Fruit fly (Drosophila melanogaster) whole organism, embryonic: ENCODE measurements around the gene Klp10A.
A peak's percentile ranks its signal among the peaks of the same experiment; 100 is the strongest.

Source experiments
- Antp ChIP-seq: fragments of 200-800 bp; sonication (Bioruptor generic); optimal IDR thresholded peaks from 3 replicates; lab custom pipeline; 2016; ENCODE audit warnings: missing biosample characterization, missing genetic modification characterization
- Atf6 ChIP-seq: fragments of 200-800 bp; sonication (Bioruptor generic); IDR thresholded peaks from 2 replicates; pipeline ENCODE4 v1.3.6; 2022; ENCODE audit warnings: missing biosample characterization, missing genetic modification characterization
- B-H1 ChIP-seq: fragments of 200-800 bp; sonication (Bioruptor generic); IDR thresholded peaks from 3 replicates; pipeline ENCODE4 v1.3.6; 2022; ENCODE audit warnings: missing biosample characterization, missing genetic modification characterization
- CG10321 ChIP-seq: fragments of 200-800 bp; sonication (Bioruptor generic); IDR thresholded peaks from 2 replicates; pipeline ENCODE4 v1.3.6; 2022; ENCODE audit warnings: missing biosample characterization, missing genetic modification characterization
- CG11398 ChIP-seq: fragments of 200-800 bp; sonication (Bioruptor generic); optimal IDR thresholded peaks from 2 replicates; lab custom pipeline; 2016; ENCODE audit warnings: missing biosample characterization, missing genetic modification characterization
- CG14860 ChIP-seq: fragments of 200-800 bp; sonication (Bioruptor generic); IDR thresholded peaks from 3 replicates; pipeline ENCODE4 v1.3.6; 2022; ENCODE audit warnings: missing biosample characterization, missing genetic modification characterization; ENCODE audit not compliant: partially characterized antibody
- CG1603 ChIP-seq: fragments of 200-800 bp; sonication (Bioruptor generic); optimal IDR thresholded peaks from 2 replicates; lab custom pipeline; 2019; ENCODE audit warnings: missing biosample characterization, mild to moderate bottlenecking, missing genetic modification characterization, moderate library complexity
- CG17568 ChIP-seq: fragments of 200-800 bp; sonication (Bioruptor generic); optimal IDR thresholded peaks from 2 replicates; lab custom pipeline; 2018; ENCODE audit warnings: missing biosample characterization, mild to moderate bottlenecking, missing genetic modification characterization, moderate library complexity
- CG18599 ChIP-seq: fragments of 200-800 bp; sonication (Bioruptor generic); optimal IDR thresholded peaks from 3 replicates; lab custom pipeline; 2017; ENCODE audit warnings: missing biosample characterization, missing genetic modification characterization, mild to moderate bottlenecking, moderate library complexity, missing genetic modification reagents
- CG2202 ChIP-seq: fragments of 200-800 bp; sonication (Bioruptor generic); optimal IDR thresholded peaks from 2 replicates; lab custom pipeline; 2018; ENCODE audit warnings: missing biosample characterization, mild to moderate bottlenecking, missing genetic modification characterization
- CG3065 ChIP-seq: fragments of 200-800 bp; sonication (Bioruptor generic); optimal IDR thresholded peaks from 2 replicates; lab custom pipeline; 2016; ENCODE audit warnings: missing biosample characterization, missing genetic modification characterization
- CG5180 ChIP-seq: fragments of 200-800 bp; sonication (Bioruptor generic); optimal IDR thresholded peaks from 3 replicates; lab custom pipeline; 2017; ENCODE audit warnings: missing biosample characterization, missing genetic modification characterization, mild to moderate bottlenecking, moderate library complexity, missing genetic modification reagents
- CG6272 ChIP-seq: fragments of 200-800 bp; sonication (Bioruptor generic); IDR thresholded peaks from 2 replicates; pipeline ENCODE4 v1.3.6; 2022; ENCODE audit warnings: missing biosample characterization, missing genetic modification characterization
- CG8478 ChIP-seq: fragments of >200 bp; optimal IDR thresholded peaks from 2 replicates; lab custom pipeline; 2018
- CHES-1-like ChIP-seq: fragments of 200-800 bp; sonication (Bioruptor generic); optimal IDR thresholded peaks from 2 replicates; lab custom pipeline; 2016; ENCODE audit warnings: missing biosample characterization, missing genetic modification characterization
- CoRest ChIP-seq: fragments of 200-800 bp; sonication (Bioruptor generic); optimal IDR thresholded peaks from 3 replicates; lab custom pipeline; 2018; ENCODE audit warnings: missing biosample characterization, mild to moderate bottlenecking, missing genetic modification characterization, moderate library complexity
- E2f2 ChIP-seq: fragments of 200-800 bp; sonication (Bioruptor generic); IDR thresholded peaks from 2 replicates; pipeline ENCODE4 v1.3.6; 2022; ENCODE audit warnings: missing biosample characterization, missing genetic modification characterization
- ERR ChIP-seq: fragments of 200-800 bp; sonication (Bioruptor generic); optimal IDR thresholded peaks from 2 replicates; lab custom pipeline; 2016; ENCODE audit warnings: missing biosample characterization, missing genetic modification characterization
- HLHmδ ChIP-seq: fragments of 200-800 bp; sonication (Bioruptor generic); optimal IDR thresholded peaks from 2 replicates; lab custom pipeline; 2018; ENCODE audit warnings: missing biosample characterization, mild to moderate bottlenecking, missing genetic modification characterization, moderate library complexity
- HmgD ChIP-seq: fragments of 200-800 bp; sonication (Bioruptor generic); optimal IDR thresholded peaks from 3 replicates; lab custom pipeline; 2016; ENCODE audit warnings: missing biosample characterization, missing genetic modification characterization
- Hr39 ChIP-seq: fragments of >200 bp; optimal IDR thresholded peaks from 2 replicates; lab custom pipeline; 2017
- MBD-R2 ChIP-seq: fragments of 200-800 bp; sonication (Bioruptor generic); IDR thresholded peaks from 2 replicates; pipeline ENCODE4 v1.3.6; 2022; ENCODE audit warnings: missing biosample characterization, missing genetic modification characterization
- MESR4 ChIP-seq: fragments of 200-800 bp; sonication (Bioruptor generic); optimal IDR thresholded peaks from 2 replicates; lab custom pipeline; 2018; ENCODE audit warnings: missing biosample characterization, mild to moderate bottlenecking, missing genetic modification characterization, moderate library complexity
- Mrtf ChIP-seq: fragments of 200-800 bp; sonication (Bioruptor generic); IDR thresholded peaks from 3 replicates; pipeline ENCODE4 v1.3.6; 2022; ENCODE audit warnings: missing biosample characterization, missing genetic modification characterization
- Nf-YB ChIP-seq: fragments of 200-800 bp; sonication (Bioruptor generic); optimal IDR thresholded peaks from 3 replicates; lab custom pipeline; 2019; ENCODE audit warnings: missing biosample characterization, mild to moderate bottlenecking, missing genetic modification characterization, moderate library complexity
- Nf-YC ChIP-seq: fragments of 200-800 bp; optimal IDR thresholded peaks from 3 replicates; lab custom pipeline; 2019; ENCODE audit warnings: missing biosample characterization, mild to moderate bottlenecking, missing genetic modification characterization, moderate library complexity
- Oli ChIP-seq: fragments of 200-800 bp; sonication (Bioruptor generic); optimal IDR thresholded peaks from 2 replicates; lab custom pipeline; 2018; ENCODE audit warnings: missing biosample characterization, mild to moderate bottlenecking, missing genetic modification characterization, moderate library complexity
- Sox100B ChIP-seq: fragments of 200-800 bp; sonication (Bioruptor generic); optimal IDR thresholded peaks from 3 replicates; lab custom pipeline; 2018; ENCODE audit warnings: missing biosample characterization, mild to moderate bottlenecking, missing genetic modification characterization
- Spps ChIP-seq: fragments of 200-800 bp; sonication (Bioruptor generic); optimal IDR thresholded peaks from 2 replicates; lab custom pipeline; 2018; ENCODE audit warnings: missing biosample characterization, mild to moderate bottlenecking, missing genetic modification characterization
- Usf ChIP-seq: fragments of 200-800 bp; sonication (Bioruptor generic); optimal IDR thresholded peaks from 2 replicates; lab custom pipeline; 2017; ENCODE audit warnings: missing genotype, missing biosample characterization, missing genetic modification characterization
- Xbp1 ChIP-seq: fragments of 200-800 bp; sonication (Bioruptor generic); optimal IDR thresholded peaks from 3 replicates; lab custom pipeline; 2016; ENCODE audit warnings: missing biosample characterization, mild to moderate bottlenecking, missing genetic modification characterization
- chinmo ChIP-seq: fragments of 200-800 bp; sonication (Bioruptor generic); IDR thresholded peaks from 4 replicates; pipeline ENCODE4 v1.3.6; 2022; ENCODE audit warnings: missing biosample characterization, missing genetic modification characterization; ENCODE audit not compliant: partially characterized antibody
- crc ChIP-seq: fragments of 200-800 bp; sonication (Bioruptor generic); optimal IDR thresholded peaks from 2 replicates; lab custom pipeline; 2016; ENCODE audit warnings: missing biosample characterization, missing genetic modification characterization
- croc ChIP-seq: fragments of 200-800 bp; sonication (Bioruptor generic); conservative IDR thresholded peaks from 3 replicates; pipeline ENCODE4 v1.3.6; 2022; ENCODE audit warnings: missing biosample characterization, missing genetic modification characterization
- crp ChIP-seq, 2 experiments: fragments of 200-800 bp; sonication (Bioruptor generic); optimal IDR thresholded peaks; 2 replicates in 1 of 2; 3 replicates in 1 of 2; lab custom pipeline; 2017; ENCODE audit warnings: missing biosample characterization in 2 of 2, missing genetic modification characterization in 2 of 2, mild to moderate bottlenecking in 1 of 2, moderate library complexity in 1 of 2
- ems ChIP-seq: fragments of 200-800 bp; sonication (Bioruptor generic); optimal IDR thresholded peaks from 3 replicates; lab custom pipeline; 2016; ENCODE audit warnings: missing biosample characterization, missing genetic modification characterization
- eve ChIP-seq, 2 experiments: fragments of >200 bp; optimal IDR thresholded peaks; 2 replicates each; lab custom pipeline; 2017; ENCODE audit warnings: missing biosample characterization in 2 of 2, missing genetic modification characterization in 2 of 2
- fru ChIP-seq: fragments of >200 bp; optimal IDR thresholded peaks from 2 replicates; lab custom pipeline; 2017
- gce ChIP-seq: fragments of 200-800 bp; sonication (Bioruptor generic); IDR thresholded peaks from 3 replicates; pipeline ENCODE4 v1.3.6; 2022; ENCODE audit warnings: missing biosample characterization, missing genetic modification characterization
- grn ChIP-seq: fragments of 200-800 bp; sonication (Bioruptor generic); optimal IDR thresholded peaks from 3 replicates; lab custom pipeline; 2017; ENCODE audit warnings: missing biosample characterization, missing genetic modification characterization
- hb ChIP-seq: fragments of 200-800 bp; sonication (Bioruptor generic); IDR thresholded peaks from 3 replicates; pipeline ENCODE4 v1.3.6; 2022; ENCODE audit warnings: missing biosample characterization, missing genetic modification characterization; ENCODE audit not compliant: partially characterized antibody
- klu ChIP-seq: fragments of 200-800 bp; sonication (Bioruptor generic); IDR thresholded peaks from 2 replicates; pipeline ENCODE4 v1.3.6; 2022; ENCODE audit warnings: missing biosample characterization, missing genetic modification characterization
- lilli ChIP-seq: fragments of 200-800 bp; sonication (Bioruptor generic); optimal IDR thresholded peaks from 3 replicates; lab custom pipeline; 2016; ENCODE audit warnings: missing biosample characterization, missing genetic modification characterization
- lov ChIP-seq, 2 experiments: fragments of 200-800 bp in 1 of 2; fragments of >200 bp in 1 of 2; sonication (Bioruptor generic) in 1 of 2; IDR thresholded peaks in 1 of 2; optimal IDR thresholded peaks in 1 of 2; 2 replicates in 1 of 2; 3 replicates in 1 of 2; pipeline versions ENCODE4 v1.3.6 to Lab custom; 2017 to 2022; ENCODE audit warnings: missing biosample characterization in 1 of 2, missing genetic modification characterization in 1 of 2
- nau ChIP-seq: fragments of 200-800 bp; sonication (Bioruptor generic); optimal IDR thresholded peaks from 3 replicates; lab custom pipeline; 2017; ENCODE audit warnings: missing biosample characterization, mild to moderate bottlenecking, missing genetic modification characterization, missing genetic modification reagents
- odd ChIP-seq: fragments of 200-800 bp; sonication (Bioruptor generic); optimal IDR thresholded peaks from 2 replicates; lab custom pipeline; 2017; ENCODE audit warnings: missing biosample characterization, mild to moderate bottlenecking, missing genetic modification characterization
- pros ChIP-seq: fragments of 200-800 bp; sonication (Bioruptor generic); optimal IDR thresholded peaks from 3 replicates; lab custom pipeline; 2019; ENCODE audit warnings: missing biosample characterization, mild to moderate bottlenecking, missing genetic modification characterization, moderate library complexity
- row ChIP-seq: fragments of 200-800 bp; sonication (Bioruptor generic); IDR thresholded peaks from 3 replicates; pipeline ENCODE4 v1.3.6; 2022; ENCODE audit warnings: missing biosample characterization, missing genetic modification characterization
- vfl ChIP-seq: fragments of 200-800 bp; sonication (Bioruptor generic); optimal IDR thresholded peaks from 2 replicates; lab custom pipeline; 2016; ENCODE audit warnings: missing biosample characterization, missing genetic modification characterization
- zfh1 ChIP-seq: fragments of 200-800 bp; sonication (Bioruptor generic); IDR thresholded peaks from 3 replicates; pipeline ENCODE4 v1.3.6; 2022; ENCODE audit warnings: missing biosample characterization, missing genetic modification characterization
- zfh2 ChIP-seq: fragments of 200-800 bp; sonication (Bioruptor generic); optimal IDR thresholded peaks from 2 replicates; lab custom pipeline; 2016; ENCODE audit warnings: missing biosample characterization, missing genetic modification characterization

Klp10A gene

DNA sequence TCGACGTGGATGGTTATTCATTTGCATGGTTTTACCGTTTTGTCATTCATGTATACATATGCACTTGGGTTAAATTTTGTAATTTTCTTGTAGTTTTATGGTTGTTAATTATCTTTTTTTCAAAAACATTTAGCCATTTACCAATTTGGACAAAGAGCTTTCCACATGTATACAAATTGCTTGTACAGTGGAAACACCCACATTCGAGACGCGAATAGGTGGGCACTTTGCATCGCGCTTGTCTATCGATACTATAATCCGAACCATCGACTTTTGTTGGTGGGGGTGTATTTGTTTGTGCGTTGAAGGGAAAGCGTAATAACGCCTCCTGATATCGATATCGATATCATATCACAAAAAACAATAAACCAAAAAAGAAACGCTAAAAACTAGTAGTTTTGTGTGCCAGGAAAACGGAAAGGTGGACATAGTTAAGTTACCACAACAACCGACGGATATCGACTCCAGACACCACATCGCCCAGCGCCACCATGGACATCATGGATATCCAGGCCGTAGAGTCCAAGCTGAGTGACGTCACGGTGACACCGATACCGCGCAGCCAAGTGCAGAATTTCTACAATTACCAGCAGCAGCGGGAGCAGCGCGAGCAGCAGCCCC is 758 bp upstream of the Klp10A start, which contains the start of gene CDK2AP1 (continued):
- no peak for TF ChIP-seq Nf-YB
- no peak for TF ChIP-seq Hr39
- no peak for TF ChIP-seq CG10321 (GFP tag; lab: Robert Waterston, UW)
- TF ChIP-seq Usf: no peak
- peak; percentile 40; the same call in 1 of the 2 replicates for TF ChIP-seq klu (GFP tag; lab: Robert Waterston, UW)
- TF ChIP-seq Spps (tag; lab: Kevin White, UChicago): no peak
- TF ChIP-seq lilli (GFP tag; lab: Kevin White, UChicago): peak; percentile 21
- no peak for TF ChIP-seq HLHmδ (GFP tag; lab: Kevin White, UChicago)
- TF ChIP-seq CG3065: no peak
- no peak for TF ChIP-seq crc (GFP tag; lab: Kevin White, UChicago)
- TF ChIP-seq croc (GFP tag; lab: Robert Waterston, UW): no peak
- no peak for TF ChIP-seq CG6272
- peak; percentile 13 for TF ChIP-seq CHES-1-like (GFP tag; lab: Kevin White, UChicago)
- no peak for TF ChIP-seq Mrtf (GFP tag; lab: Robert Waterston, UW)
- TF ChIP-seq CG14860 (GFP tag; lab: Robert Waterston, UW): peak; percentile 72
- TF ChIP-seq CG1603 (tag; lab: Kevin White, UChicago): peak; percentile 77
- TF ChIP-seq Oli (tag; lab: Kevin White, UChicago): no peak
- peak; percentile 30 for TF ChIP-seq HmgD (GFP tag; lab: Kevin White, UChicago)
- no peak for TF ChIP-seq Sox100B (GFP tag; lab: Kevin White, UChicago)
- no peak for TF ChIP-seq grn (GFP tag; lab: Kevin White, UChicago)
- TF ChIP-seq lov (optimal IDR thresholded peaks at IDR 0.05; lab: Kevin White, UChicago): no peak
- no peak for TF ChIP-seq lov (GFP tag; IDR thresholded peaks at IDR 0.05; lab: Robert Waterston, UW)
- no peak for TF ChIP-seq pros (GFP tag; lab: Kevin White, UChicago)
- TF ChIP-seq CG2202 (tag; lab: Kevin White, UChicago): no peak
- TF ChIP-seq gce (GFP tag; lab: Robert Waterston, UW): no peak
- no peak for TF ChIP-seq CG5180 (GFP tag; lab: Kevin White, UChicago)
- peak; percentile 19 for TF ChIP-seq CoRest (tag; lab: Kevin White, UChicago)
- TF ChIP-seq zfh2 (GFP tag; lab: Kevin White, UChicago): peak; percentile 40
- TF ChIP-seq MESR4: peak; percentile 88
- no peak for TF ChIP-seq fru
- no peak for TF ChIP-seq CG17568
- TF ChIP-seq chinmo (GFP tag; lab: Robert Waterston, UW): peak; percentile 57; the same call in 1 of the 4 replicates
- no peak for TF ChIP-seq nau (GFP tag; lab: Kevin White, UChicago)
- no peak for TF ChIP-seq crp (GFP tag; optimal IDR thresholded peaks at IDR 0.05; lab: Kevin White, UChicago)
- no peak for TF ChIP-seq CG8478 (lab: Kevin White, UChicago)
- peak; percentile 32 for TF ChIP-seq Xbp1 (GFP tag; lab: Kevin White, UChicago)
- peak; percentile 77 for TF ChIP-seq row (GFP tag; lab: Robert Waterston, UW)
- TF ChIP-seq B-H1: no peak
- peak; percentile 41; the same call in 1 of the 2 replicates for TF ChIP-seq MBD-R2 (GFP tag; lab: Robert Waterston, UW)
- TF ChIP-seq eve (GFP tag; optimal IDR thresholded peaks at IDR 0.05; lab: Kevin White, UChicago): no peak
- TF ChIP-seq zfh1 (GFP tag; lab: Robert Waterston, UW): no peak
- TF ChIP-seq odd (GFP tag; lab: Kevin White, UChicago): no peak
- no peak for TF ChIP-seq Nf-YC (tag; lab: Kevin White, UChicago)
- TF ChIP-seq ems (GFP tag; lab: Kevin White, UChicago): no peak
- peak; percentile 4 for TF ChIP-seq CG11398
- TF ChIP-seq Atf6 (GFP tag; lab: Robert Waterston, UW): no peak
- no peak for TF ChIP-seq vfl
- TF ChIP-seq hb (GFP tag; lab: Robert Waterston, UW): peak; percentile 84
- 0 out of 2 replicates have a peak, but pooled peaks have one; percentile 7 for TF ChIP-seq E2f2
- no peak for TF ChIP-seq CG18599 (GFP tag; lab: Kevin White, UChicago)
- TF ChIP-seq Antp: peak; percentile 36
- TF ChIP-seq ERR (GFP tag; lab: Kevin White, UChicago): no peak
